Worm (Caenorhabditis elegans) whole organism, L4/young adult: ENCODE results near the gene fbxb-84.

Experiments
- dao-5 ChIP-seq: sonication (generic microtip); optimal IDR thresholded peaks from 2 replicates; lab custom pipeline; 2016; ENCODE audit warnings: missing genotype, missing genetic modification characterization, moderate library complexity, missing compliant biosample characterization
- him-1 ChIP-seq: sonication (generic microtip); optimal IDR thresholded peaks from 2 replicates; lab custom pipeline; 2016; ENCODE audit warnings: missing genotype, missing genetic modification reagents, missing genetic modification characterization, missing compliant biosample characterization

- no peak for TF ChIP-seq dao-5 (tag; lab: Kevin White, UChicago)
- no peak for TF ChIP-seq him-1
These were observed 47.9 kb upstream of the fbxb-84 start, which contains the start of gene F40G9.17 for ce11 chrIII:194160-194559.
